Worm (Caenorhabditis elegans) whole organism, young adult: ENCODE results near the gene B0252.11.

Experiments used
- F49E8.2 ChIP-seq: sonication (generic microtip); optimal IDR thresholded peaks from 3 replicates; lab custom pipeline; 2017; ENCODE audit warnings: missing genetic modification characterization, mild to moderate bottlenecking, missing compliant biosample characterization, antibody characterized with exemption, moderate library complexity; ENCODE audit not compliant: insufficient read depth
- ceh-40 ChIP-seq: fragments of 200-800 bp; sonication (Bioruptor generic); IDR thresholded peaks from 2 replicates; pipeline ENCODE4 v1.3.6; 2022; ENCODE audit warnings: missing genetic modification characterization, missing compliant biosample characterization
- let-526 ChIP-seq: fragments of 200-800 bp; sonication (Bioruptor generic); IDR thresholded peaks from 2 replicates; pipeline ENCODE4 v1.3.6; 2022; ENCODE audit warnings: missing genetic modification reagents, missing genetic modification characterization, missing compliant biosample characterization
- nhr-120 ChIP-seq: fragments of 200-800 bp; sonication (Bioruptor generic); IDR thresholded peaks from 2 replicates; pipeline ENCODE4 v1.3.6; 2022; ENCODE audit warnings: missing genetic modification characterization, missing compliant biosample characterization
- xnd-1 ChIP-seq: sonication (generic microtip); optimal IDR thresholded peaks from 2 replicates; lab custom pipeline; 2016; ENCODE audit warnings: missing genotype, missing genetic modification reagents, missing genetic modification characterization, missing compliant biosample characterization

ce11 chrII:6934729-6935128 is 17.1 kb upstream of the B0252.11 start:
- no peak for TF ChIP-seq let-526 (GFP tag; lab: Robert Waterston, UW)
- TF ChIP-seq nhr-120 (GFP tag; lab: Robert Waterston, UW), result no peak
- no peak for TF ChIP-seq xnd-1
- no peak for TF ChIP-seq ceh-40 (GFP tag; lab: Robert Waterston, UW)
- no peak for TF ChIP-seq F49E8.2 (tag; lab: Kevin White, UChicago)
